Fruit fly (Drosophila melanogaster): ENCODE results near the gene Nprl3.

DNA sequence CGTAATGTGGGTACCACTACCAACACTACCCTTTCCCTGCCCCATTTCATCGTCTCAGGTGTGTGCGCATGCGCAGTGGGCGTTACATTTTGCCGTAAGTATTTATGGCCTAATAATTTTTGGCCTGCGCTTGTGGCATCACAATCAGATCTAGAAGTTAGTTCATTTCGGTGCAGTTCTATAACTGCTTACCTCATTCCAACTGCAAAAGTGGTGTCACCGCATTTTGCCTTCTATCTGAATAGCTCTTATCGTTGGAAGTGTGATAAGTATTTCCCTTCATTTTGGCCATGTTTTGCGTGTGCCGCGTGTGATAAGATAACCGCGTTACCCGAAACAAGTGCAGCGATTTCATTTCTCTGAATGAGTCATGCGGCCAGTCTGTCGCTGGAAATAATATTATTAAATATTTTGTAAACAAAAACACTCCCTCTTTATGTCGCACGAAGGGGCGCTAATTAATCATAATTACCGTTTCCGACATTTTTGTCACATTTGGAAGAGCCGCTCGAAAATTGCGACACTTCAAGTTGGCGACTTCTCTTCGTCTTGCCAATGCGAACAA is 49.1 kb downstream of the Nprl3 start:
- TF ChIP-seq CG14655 (GFP tag; optimal IDR thresholded peaks at IDR 0.05) = no peak
- no peak for TF ChIP-seq CG32121 (GFP tag; IDR thresholded peaks at IDR 0.05)

Measured in whole organism, pupa.